Fruit fly (Drosophila melanogaster) whole organism, prepupa: ENCODE data around the gene hfp.

Experiments used
- CG10631 ChIP-seq: fragments of 200-800 bp; sonication (Bioruptor generic); optimal IDR thresholded peaks from 2 replicates; lab custom pipeline; 2016; ENCODE audit warnings: missing biosample characterization, missing genetic modification characterization
- CG11294 ChIP-seq: fragments of 200-800 bp; sonication (Bioruptor generic); IDR thresholded peaks from 2 replicates; pipeline ENCODE4 v1.3.6; 2022; ENCODE audit warnings: missing biosample characterization, missing genetic modification characterization
- CG11902 ChIP-seq: fragments of 200-800 bp; sonication (Bioruptor generic); optimal IDR thresholded peaks from 3 replicates; lab custom pipeline; 2016; ENCODE audit warnings: missing biosample characterization, missing genetic modification characterization
- CG15336 ChIP-seq: fragments of 200-800 bp; sonication (Bioruptor generic); IDR thresholded peaks from 2 replicates; pipeline ENCODE4 v1.3.6; 2022; ENCODE audit warnings: missing biosample characterization, missing genetic modification characterization
- CG16779 ChIP-seq: fragments of 200-800 bp; sonication (Bioruptor generic); optimal IDR thresholded peaks from 3 replicates; lab custom pipeline; 2017; ENCODE audit warnings: missing biosample characterization, mild to moderate bottlenecking, missing genetic modification characterization
- CG3032 ChIP-seq: fragments of 200-800 bp; optimal IDR thresholded peaks from 2 replicates; lab custom pipeline; 2019; ENCODE audit warnings: missing biosample characterization, mild to moderate bottlenecking, missing genetic modification characterization, moderate library complexity
- CG31627 ChIP-seq: fragments of 200-800 bp; sonication (Bioruptor generic); optimal IDR thresholded peaks from 3 replicates; lab custom pipeline; 2016; ENCODE audit warnings: missing biosample characterization, missing genetic modification characterization
- CG32006 ChIP-seq: fragments of 200-800 bp; sonication (Bioruptor generic); optimal IDR thresholded peaks from 3 replicates; lab custom pipeline; 2017; ENCODE audit warnings: missing biosample characterization, mild to moderate bottlenecking, missing genetic modification characterization
- CG34406 ChIP-seq: fragments of 200-800 bp; sonication (Bioruptor generic); optimal IDR thresholded peaks from 3 replicates; lab custom pipeline; 2016; ENCODE audit warnings: missing biosample characterization, missing genetic modification characterization
- CG4318 ChIP-seq: fragments of 200-800 bp; sonication (Bioruptor generic); optimal IDR thresholded peaks from 3 replicates; lab custom pipeline; 2017; ENCODE audit warnings: missing biosample characterization, mild to moderate bottlenecking, missing genetic modification characterization
- CG6163 ChIP-seq: fragments of 200-800 bp; sonication (Bioruptor generic); IDR thresholded peaks from 3 replicates; pipeline ENCODE4 v1.3.6; 2022; ENCODE audit warnings: missing biosample characterization, missing genetic modification characterization
- CG6276 ChIP-seq: fragments of 200-800 bp; sonication (Bioruptor generic); optimal IDR thresholded peaks from 2 replicates; lab custom pipeline; 2017; ENCODE audit warnings: missing biosample characterization, mild to moderate bottlenecking, missing genetic modification characterization
- CG6808 ChIP-seq: fragments of 200-800 bp; sonication (Bioruptor generic); optimal IDR thresholded peaks from 3 replicates; lab custom pipeline; 2017; ENCODE audit warnings: missing biosample characterization, missing genetic modification characterization, mild to moderate bottlenecking, moderate library complexity, missing genetic modification reagents
- CG6854 ChIP-seq: fragments of 200-800 bp; sonication (Bioruptor generic); optimal IDR thresholded peaks from 2 replicates; lab custom pipeline; 2017; ENCODE audit warnings: missing biosample characterization, mild to moderate bottlenecking, missing genetic modification characterization
- CG7368 ChIP-seq: fragments of 200-800 bp; sonication (Bioruptor generic); optimal IDR thresholded peaks from 3 replicates; lab custom pipeline; 2016; ENCODE audit warnings: missing biosample characterization, missing genetic modification characterization
- CG8632 ChIP-seq: fragments of 200-800 bp; sonication (Bioruptor generic); optimal IDR thresholded peaks from 3 replicates; lab custom pipeline; 2016; ENCODE audit warnings: missing biosample characterization, missing genetic modification characterization
- Eip75B ChIP-seq: fragments of 200-800 bp; sonication (Bioruptor generic); optimal IDR thresholded peaks from 3 replicates; lab custom pipeline; 2016; ENCODE audit warnings: missing biosample characterization, missing genetic modification characterization
- Eip78C ChIP-seq: fragments of 200-800 bp; sonication (Bioruptor generic); peaks from one replicate; lab custom pipeline; 2016; ENCODE audit warnings: missing biosample characterization, missing genetic modification characterization
- Eip93F ChIP-seq: fragments of 200-800 bp; sonication (Bioruptor generic); optimal IDR thresholded peaks from 2 replicates; lab custom pipeline; 2016; ENCODE audit warnings: missing biosample characterization, mild to moderate bottlenecking, missing genetic modification characterization
- Ets21C ChIP-seq: fragments of 200-800 bp; sonication (Bioruptor generic); optimal IDR thresholded peaks from 3 replicates; lab custom pipeline; 2016; ENCODE audit warnings: missing biosample characterization, missing genetic modification characterization
- Ets96B ChIP-seq: fragments of 200-800 bp; optimal IDR thresholded peaks from 2 replicates; lab custom pipeline; 2019; ENCODE audit warnings: missing biosample characterization, mild to moderate bottlenecking, missing genetic modification characterization, moderate library complexity
- Gug ChIP-seq: fragments of 200-800 bp; sonication (Bioruptor generic); IDR thresholded peaks from 2 replicates; pipeline ENCODE4 v1.3.6; 2022; ENCODE audit warnings: missing biosample characterization, missing genetic modification characterization
- Hr38 ChIP-seq: sonication (Bioruptor generic); optimal IDR thresholded peaks from 2 replicates; lab custom pipeline; 2016; ENCODE audit warnings: missing biosample characterization, missing genetic modification characterization
- Hr39 ChIP-seq: fragments of 200-800 bp; sonication (Bioruptor generic); optimal IDR thresholded peaks from 2 replicates; lab custom pipeline; 2016; ENCODE audit warnings: missing biosample characterization, missing genetic modification characterization
- Hr4 ChIP-seq: fragments of 200-800 bp; sonication (Bioruptor generic); optimal IDR thresholded peaks from 3 replicates; lab custom pipeline; 2016; ENCODE audit warnings: missing biosample characterization, missing genetic modification characterization
- Met ChIP-seq: fragments of 200-800 bp; sonication (Bioruptor generic); optimal IDR thresholded peaks from 3 replicates; lab custom pipeline; 2016; ENCODE audit warnings: missing biosample characterization, missing genetic modification characterization
- Smox ChIP-seq: fragments of 200-800 bp; sonication (Bioruptor generic); optimal IDR thresholded peaks from 3 replicates; lab custom pipeline; 2016; ENCODE audit warnings: missing biosample characterization, missing genetic modification characterization
- Sox102F ChIP-seq: fragments of 200-800 bp; sonication (Bioruptor generic); optimal IDR thresholded peaks from 2 replicates; lab custom pipeline; 2016; ENCODE audit warnings: missing biosample characterization, mild to moderate bottlenecking, missing genetic modification characterization
- Sox15 ChIP-seq: fragments of 200-800 bp; sonication (Bioruptor generic); optimal IDR thresholded peaks from 3 replicates; lab custom pipeline; 2016; ENCODE audit warnings: missing biosample characterization, missing genetic modification characterization
- acj6 ChIP-seq: fragments of 200-800 bp; sonication (Bioruptor generic); optimal IDR thresholded peaks from 3 replicates; lab custom pipeline; 2016; ENCODE audit warnings: missing biosample characterization, missing genetic modification characterization
- dsx ChIP-seq: fragments of 200-800 bp; optimal IDR thresholded peaks from 3 replicates; lab custom pipeline; 2019; ENCODE audit warnings: missing biosample characterization, mild to moderate bottlenecking, missing genetic modification characterization, moderate library complexity; ENCODE audit not compliant: poor library complexity, severe bottlenecking
- esn ChIP-seq: fragments of 200-800 bp; sonication (Bioruptor generic); optimal IDR thresholded peaks from 2 replicates; lab custom pipeline; 2016; ENCODE audit warnings: missing biosample characterization, mild to moderate bottlenecking, missing genetic modification characterization, moderate library complexity
- fkh ChIP-seq: fragments of 200-800 bp; sonication (Bioruptor generic); optimal IDR thresholded peaks from 3 replicates; lab custom pipeline; 2017; ENCODE audit warnings: missing biosample characterization, mild to moderate bottlenecking, missing genetic modification characterization, moderate library complexity
- net ChIP-seq: fragments of 200-800 bp; sonication (Bioruptor generic); optimal IDR thresholded peaks from 3 replicates; lab custom pipeline; 2016; ENCODE audit warnings: missing biosample characterization, missing genetic modification characterization
- salr ChIP-seq, 2 experiments: fragments of 200-800 bp; sonication (Bioruptor generic); optimal IDR thresholded peaks; 3 replicates each; lab custom pipeline; 2016 to 2018; ENCODE audit warnings: missing biosample characterization in 2 of 2, missing genetic modification characterization in 2 of 2, mild to moderate bottlenecking in 1 of 2
- svp ChIP-seq: fragments of 200-800 bp; sonication (Bioruptor generic); peaks from one replicate; lab custom pipeline; 2016; ENCODE audit warnings: missing biosample characterization, missing genetic modification characterization
- vri ChIP-seq: fragments of 200-800 bp; sonication (Bioruptor generic); optimal IDR thresholded peaks from 3 replicates; lab custom pipeline; 2016; ENCODE audit warnings: missing biosample characterization, mild to moderate bottlenecking, missing genetic modification characterization

hfp gene

dm6 chr3L:1502086-1502893, at the start of gene hfp, which contains the start of gene Psa:
hfp (minus strand) TSS chr3L:1502590.
Psa (plus strand) TSS chr3L:1502843.
- TF ChIP-seq CG11902 (GFP tag; lab: Kevin White, UChicago) = no peak
- TF ChIP-seq CG6163 (GFP tag; lab: Robert Waterston, UW) = no peak
- TF ChIP-seq CG6808 (GFP tag; lab: Kevin White, UChicago) = no peak
- TF ChIP-seq CG15336 (GFP tag; lab: Robert Waterston, UW) = no peak
- no peak for TF ChIP-seq vri (GFP tag; lab: Kevin White, UChicago)
- no peak for TF ChIP-seq Eip93F (GFP tag; lab: Kevin White, UChicago)
- no peak for TF ChIP-seq Hr38 (GFP tag; lab: Kevin White, UChicago)
- TF ChIP-seq svp (GFP tag; lab: Kevin White, UChicago) = peak; percentile 85
- TF ChIP-seq CG6276 (GFP tag; lab: Kevin White, UChicago) = no peak
- TF ChIP-seq dsx (GFP tag; lab: Kevin White, UChicago) = no peak
- TF ChIP-seq fkh = peak; percentile 46

dm6 chr3L:1550914-1551313, 48.5 kb upstream of the hfp start:
- TF ChIP-seq Ets96B = no peak
- TF ChIP-seq CG15336 (GFP tag; lab: Robert Waterston, UW) = no peak
- peak; percentile 65 for TF ChIP-seq svp (GFP tag; lab: Kevin White, UChicago)

dm6 chr3L:1549634-1550071, 47.3 kb upstream of the hfp start:
- TF ChIP-seq CG11902 (GFP tag; lab: Kevin White, UChicago) (no peak), net (GFP tag; lab: Kevin White, UChicago) (no peak), CG10631 (GFP tag; lab: Kevin White, UChicago) (no peak), CG7368 (GFP tag; lab: Kevin White, UChicago) (no peak), vri (GFP tag; lab: Kevin White, UChicago) (no peak), CG6163 (GFP tag; lab: Robert Waterston, UW) (peak; percentile 33; the same call in 1 of the 3 replicates), CG32006 (GFP tag; lab: Kevin White, UChicago) (no peak), CG6276 (GFP tag; lab: Kevin White, UChicago) (no peak), Hr38 (GFP tag; lab: Kevin White, UChicago) (no peak), Hr4 (GFP tag; lab: Kevin White, UChicago) (no peak), CG4318 (no peak), fkh (no peak), CG6854 (GFP tag; lab: Kevin White, UChicago) (no peak), svp (GFP tag; lab: Kevin White, UChicago) (peak; percentile 26), Eip75B (GFP tag; lab: Kevin White, UChicago) (no peak), CG15336 (GFP tag; lab: Robert Waterston, UW) (no peak)

- TF ChIP-seq Hr4 (GFP tag; lab: Kevin White, UChicago) = peak; percentile 29
- peak; percentile 46 for TF ChIP-seq fkh
- TF ChIP-seq CG8632 (GFP tag; lab: Kevin White, UChicago) = no peak
- peak; percentile 43 for TF ChIP-seq Eip78C (GFP tag; lab: Kevin White, UChicago)
Observed at dm6 chr3L:1549148-1549547, 46.8 kb upstream of the hfp start.

dm6 chr3L:1548345-1548970, 46.1 kb upstream of the hfp start:
- TF ChIP-seq Gug (GFP tag; lab: Robert Waterston, UW) = no peak
- no peak for TF ChIP-seq net (GFP tag; lab: Kevin White, UChicago)
- peak; percentile 72 for TF ChIP-seq Smox (GFP tag; lab: Kevin White, UChicago)
- no peak for TF ChIP-seq CG11294 (GFP tag; lab: Robert Waterston, UW)
- TF ChIP-seq Ets96B = no peak
- TF ChIP-seq esn (GFP tag; lab: Kevin White, UChicago) = peak; percentile 86
- no peak for TF ChIP-seq CG7368 (GFP tag; lab: Kevin White, UChicago)
- peak; percentile 80 for TF ChIP-seq Eip78C (GFP tag; lab: Kevin White, UChicago)
- TF ChIP-seq CG16779 = no peak
- TF ChIP-seq CG3032 (tag; lab: Kevin White, UChicago) = no peak
- peak; percentile 79 for TF ChIP-seq Met (GFP tag; lab: Kevin White, UChicago)
- peak; percentile 52 for TF ChIP-seq fkh
- TF ChIP-seq vri (GFP tag; lab: Kevin White, UChicago) = peak; percentile 58
- TF ChIP-seq CG15336 (GFP tag; lab: Robert Waterston, UW) = no peak
- no peak for TF ChIP-seq CG11902 (GFP tag; lab: Kevin White, UChicago)
- peak; percentile 81 for TF ChIP-seq Hr39
- TF ChIP-seq CG31627 = peak; percentile 77
- peak; percentile 37 for TF ChIP-seq Sox15 (GFP tag; lab: Kevin White, UChicago)
- peak; percentile 72 for TF ChIP-seq Ets21C (GFP tag; lab: Kevin White, UChicago)
- peak; percentile 43 for TF ChIP-seq Eip75B (GFP tag; lab: Kevin White, UChicago)
- peak; percentile 65 for TF ChIP-seq acj6 (GFP tag; lab: Kevin White, UChicago)
- peak; percentile 43 for TF ChIP-seq CG34406
- peak; percentile 32 for TF ChIP-seq CG8632 (GFP tag; lab: Kevin White, UChicago)
- peak; percentile 64 for TF ChIP-seq Sox102F (GFP tag; lab: Kevin White, UChicago)
- no peak for TF ChIP-seq salr (GFP tag; optimal IDR thresholded peaks at IDR 0.05; lab: Kevin White, UChicago)
- TF ChIP-seq CG6163 (GFP tag; lab: Robert Waterston, UW) = 0 out of 3 replicates have a peak, but pooled peaks have one; percentile 15
